Worm (Caenorhabditis elegans): ENCODE data around the gene F26F2.3.

Gene F26F2.3

ce11 chrV:20580511-20581040 is 14.2 kb upstream of the F26F2.3 start, which contains the start of gene F26F2.7 (continued):
- TF ChIP-seq rpc-1 (optimal IDR thresholded peaks at IDR 0.05) (no peak), rpc-1 (tag; optimal IDR thresholded peaks at IDR 0.05) (no peak), ekl-4 (GFP tag; IDR thresholded peaks at IDR 0.05) (peak; percentile 89)

DNA sequence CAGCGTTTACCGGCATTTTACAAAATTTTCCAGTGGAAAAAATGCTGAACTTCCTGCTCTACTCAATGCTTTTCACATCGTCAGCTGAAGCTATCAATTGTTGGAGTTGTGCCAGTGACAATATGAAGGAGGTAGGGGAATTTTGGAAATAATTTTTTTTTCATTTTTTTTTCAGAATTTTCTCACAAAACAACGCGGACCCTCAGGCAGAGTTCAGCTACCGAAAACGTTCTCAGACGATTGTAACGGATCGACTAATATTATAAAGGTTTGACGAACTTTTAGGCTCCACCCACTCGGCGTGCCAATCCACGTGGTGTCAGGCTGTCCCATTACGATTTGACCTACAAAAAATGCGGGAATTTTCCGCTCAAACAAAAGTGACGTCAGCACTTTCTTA is 13.2 kb upstream of the F26F2.3 start, which contains the start of gene F26F2.8:
Gene F26F2.8, plus strand, starts transcription at position 13 of the 400 bp plus-strand sequence.
- TF ChIP-seq sea-2 (GFP tag; IDR thresholded peaks at IDR 0.05) (no peak), B0336.3 (GFP tag; IDR thresholded peaks at IDR 0.05) (no peak), sdz-38 (tag; optimal IDR thresholded peaks at IDR 0.05) (no peak)

DNA sequence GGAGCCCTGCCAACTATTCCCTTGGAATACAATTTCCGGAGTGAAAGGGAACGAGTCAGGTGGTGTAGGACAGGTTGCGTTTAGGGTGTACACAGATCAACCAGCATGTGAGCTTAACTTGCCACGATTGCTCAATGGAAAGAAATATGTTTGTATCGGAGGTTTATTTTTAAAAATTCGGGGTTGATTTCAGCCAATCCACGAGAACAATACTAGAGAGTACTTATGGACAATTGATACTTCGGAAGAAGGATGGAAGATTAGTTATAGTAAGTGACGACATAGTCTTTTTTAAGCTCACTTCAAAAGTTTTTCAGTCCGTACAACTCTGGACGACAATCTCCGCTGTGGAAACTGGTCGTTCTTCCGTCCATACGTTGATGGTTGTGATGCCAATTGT is 8.5 kb upstream of the F26F2.3 start:
- no peak for TF ChIP-seq lin-35 (GFP tag; optimal IDR thresholded peaks at IDR 0.05)
- no peak for TF ChIP-seq snpc-1.3 (tag; optimal IDR thresholded peaks at IDR 0.05; ENCODE audit: insufficient read depth)
- no peak for TF ChIP-seq attf-5 (GFP tag; optimal IDR thresholded peaks at IDR 0.05)
- TF ChIP-seq F49E8.2 (tag; optimal IDR thresholded peaks at IDR 0.05; ENCODE audit: insufficient read depth), result no peak
- no peak for TF ChIP-seq let-607 (tag; optimal IDR thresholded peaks at IDR 0.05)
- no peak for TF ChIP-seq snpc-4 (GFP tag; optimal IDR thresholded peaks at IDR 0.05)
- TF ChIP-seq snpc-4 (tag; optimal IDR thresholded peaks at IDR 0.05), result no peak
- TF ChIP-seq snpc-1.1 (tag; optimal IDR thresholded peaks at IDR 0.05; ENCODE audit: insufficient read depth), result no peak
- no peak for TF ChIP-seq egl-44 (GFP tag; IDR thresholded peaks at IDR 0.05)
- TF ChIP-seq rcor-1 (GFP tag; IDR thresholded peaks at IDR 0.05), result no peak
- TF ChIP-seq zfh-2 (GFP tag; conservative IDR thresholded peaks at IDR 0.05), result no peak
- no peak for TF ChIP-seq efl-1 (GFP tag; optimal IDR thresholded peaks at IDR 0.05)
- no peak for TF ChIP-seq ztf-18 (tag; optimal IDR thresholded peaks at IDR 0.05)
- no peak for TF ChIP-seq lin-54 (GFP tag; optimal IDR thresholded peaks at IDR 0.05)
- no peak for TF ChIP-seq ztf-3 (GFP tag; optimal IDR thresholded peaks at IDR 0.05)
- no peak for TF ChIP-seq athp-1 (tag; optimal IDR thresholded peaks at IDR 0.05)
- no peak for TF ChIP-seq B0035.1 (tag; optimal IDR thresholded peaks at IDR 0.05)
- TF ChIP-seq F10E7.11 (tag; optimal IDR thresholded peaks at IDR 0.05), result no peak
- no peak for TF ChIP-seq mxl-1 (tag; optimal IDR thresholded peaks at IDR 0.05)
- TF ChIP-seq unc-130 (GFP tag; optimal IDR thresholded peaks at IDR 0.05), result no peak

ce11 chrV:20574314-20574713 is 8.0 kb upstream of the F26F2.3 start, which contains the start of gene clec-263:
clec-263 (plus strand) TSS chrV:20574614.
- TF ChIP-seq B0019.2 (GFP tag; conservative IDR thresholded peaks at IDR 0.05), result no peak
- no peak for TF ChIP-seq unc-130 (GFP tag; optimal IDR thresholded peaks at IDR 0.05)
- no peak for TF ChIP-seq lag-1 (GFP tag; IDR thresholded peaks at IDR 0.05)
- TF ChIP-seq ets-4 (GFP tag; optimal IDR thresholded peaks at IDR 0.05), result no peak
- TF ChIP-seq nhr-179 (tag; optimal IDR thresholded peaks at IDR 0.05), result no peak
- no peak for TF ChIP-seq sea-2 (GFP tag; IDR thresholded peaks at IDR 0.05)
- TF ChIP-seq T07F8.4 (tag; optimal IDR thresholded peaks at IDR 0.05), result no peak
- TF ChIP-seq madf-8 (GFP tag; conservative IDR thresholded peaks at IDR 0.05), result no peak
- no peak for TF ChIP-seq nfya-2 (GFP tag; IDR thresholded peaks at IDR 0.05)
- TF ChIP-seq mel-28 (tag; optimal IDR thresholded peaks at IDR 0.05; ENCODE audit: borderline replicate concordance), result no peak
- no peak for TF ChIP-seq rec-8 (tag; optimal IDR thresholded peaks at IDR 0.05)
- no peak for TF ChIP-seq ztf-26 (tag; optimal IDR thresholded peaks at IDR 0.05)
- TF ChIP-seq atf-7 (tag; optimal IDR thresholded peaks at IDR 0.05), result no peak
- no peak for TF ChIP-seq sptf-2 (GFP tag; optimal IDR thresholded peaks at IDR 0.05)
- no peak for TF ChIP-seq ZK185.1 (tag; optimal IDR thresholded peaks at IDR 0.05; ENCODE audit: poor library complexity, severe bottlenecking)
- no peak for TF ChIP-seq ztf-18 (tag; optimal IDR thresholded peaks at IDR 0.05)
- no peak for TF ChIP-seq somi-1 (GFP tag; optimal IDR thresholded peaks at IDR 0.05)
- TF ChIP-seq B0261.1 (tag; optimal IDR thresholded peaks at IDR 0.05), result no peak
